Fruit fly (Drosophila melanogaster) whole organism, adult: ENCODE measurements around the gene CG32061.

Experiments used
- CG11617 ChIP-seq: fragments of 200-800 bp; sonication (Bioruptor generic); optimal IDR thresholded peaks from 2 replicates; lab custom pipeline; 2017; ENCODE audit warnings: mild to moderate bottlenecking, missing biosample characterization, missing genetic modification reagents, missing genetic modification characterization
- CG14711 ChIP-seq: fragments of 200-800 bp; sonication (Bioruptor generic); optimal IDR thresholded peaks from 2 replicates; lab custom pipeline; 2018; ENCODE audit warnings: missing biosample characterization, mild to moderate bottlenecking, missing genetic modification characterization, moderate library complexity
- kay ChIP-seq: fragments of 200-800 bp; sonication (Bioruptor generic); peaks from one replicate; lab custom pipeline; 2016; ENCODE audit warnings: missing biosample characterization, missing genetic modification characterization, borderline replicate concordance

dm6 chr3L:10513412-10513811, 49.8 kb downstream of the CG32061 start:
- no peak for TF ChIP-seq CG11617
- no peak for TF ChIP-seq kay
- TF ChIP-seq CG14711, result no peak
